Fruit fly (Drosophila melanogaster): ENCODE measurements around the gene CG33667.

The CG33667 gene

DNA sequence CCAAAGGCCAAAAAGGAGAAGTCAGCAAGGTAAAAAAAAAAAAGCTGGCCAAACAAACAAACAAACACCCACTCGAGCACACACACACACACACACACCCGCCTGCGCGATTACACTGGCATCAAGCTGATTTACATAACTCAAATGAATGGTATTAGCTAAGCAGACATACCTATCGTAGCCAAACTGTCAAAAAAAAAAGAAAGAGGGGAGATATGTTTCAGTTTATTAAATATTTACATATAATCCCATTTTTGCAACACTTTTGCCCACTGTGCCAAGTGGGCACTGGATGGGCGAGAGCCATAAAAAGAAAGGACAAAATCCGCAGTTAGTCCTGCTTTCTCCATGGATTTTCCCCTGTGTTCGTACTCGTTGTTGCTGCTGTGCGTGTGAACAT lies 32.7 kb downstream of the CG33667 start (continued):
- TF ChIP-seq ranshi (GFP tag; IDR thresholded peaks at IDR 0.05), result peak; percentile 68
- TF ChIP-seq Hr78 (GFP tag; optimal IDR thresholded peaks at IDR 0.05), result no peak
- TF ChIP-seq CG2875 (GFP tag; optimal IDR thresholded peaks at IDR 0.05), result no peak
- peak; percentile 48; the same call in 1 of the 3 replicates for TF ChIP-seq CG7357 (GFP tag; IDR thresholded peaks at IDR 0.05)
- TF ChIP-seq fd102C (GFP tag; optimal IDR thresholded peaks at IDR 0.05), result no peak
- TF ChIP-seq zf30C (GFP tag; optimal IDR thresholded peaks at IDR 0.05), result no peak
- no peak for TF ChIP-seq ftz-f1 (GFP tag; optimal IDR thresholded peaks at IDR 0.05)
- TF ChIP-seq Doc3 (GFP tag; IDR thresholded peaks at IDR 0.05; ENCODE audit: partially characterized antibody), result no peak
- TF ChIP-seq HmgD (GFP tag; optimal IDR thresholded peaks at IDR 0.05), result no peak
- TF ChIP-seq ken (GFP tag; IDR thresholded peaks at IDR 0.05), result no peak
- peak; percentile 40 for TF ChIP-seq BtbVII (GFP tag; optimal IDR thresholded peaks at IDR 0.05)
- no peak for TF ChIP-seq CG2199 (GFP tag; IDR thresholded peaks at IDR 0.05)
- TF ChIP-seq pum (GFP tag; optimal IDR thresholded peaks at IDR 0.05), result no peak
- peak; percentile 51; the same call in 1 of the 2 replicates for TF ChIP-seq dimm (GFP tag; IDR thresholded peaks at IDR 0.05)
- TF ChIP-seq disco-r (GFP tag; optimal IDR thresholded peaks at IDR 0.05), result no peak
- no peak for TF ChIP-seq insv (GFP tag; optimal IDR thresholded peaks at IDR 0.05)
- TF ChIP-seq CG32532 (GFP tag; IDR thresholded peaks at IDR 0.05), result peak; percentile 61
- no peak for TF ChIP-seq CG4282 (GFP tag; optimal IDR thresholded peaks at IDR 0.05)
- TF ChIP-seq bbx (GFP tag; IDR thresholded peaks at IDR 0.05; ENCODE audit: partially characterized antibody), result no peak
- no peak for TF ChIP-seq Opbp (GFP tag; IDR thresholded peaks at IDR 0.05; ENCODE audit: partially characterized antibody)
- 0 out of 2 replicates have a peak, but pooled peaks have one; percentile 41 for TF ChIP-seq CG11085 (GFP tag; IDR thresholded peaks at IDR 0.05)
- no peak for TF ChIP-seq btn (GFP tag; optimal IDR thresholded peaks at IDR 0.05)
- TF ChIP-seq ERR (GFP tag; optimal IDR thresholded peaks at IDR 0.05), result no peak
- TF ChIP-seq pzg (GFP tag; optimal IDR thresholded peaks at IDR 0.05), result no peak
- no peak for TF ChIP-seq sima (GFP tag; optimal IDR thresholded peaks at IDR 0.05)
- TF ChIP-seq Fer3 (tag; optimal IDR thresholded peaks at IDR 0.05), result peak; percentile 63
- TF ChIP-seq ap (GFP tag; IDR thresholded peaks at IDR 0.05), result no peak
- 0 out of 2 replicates have a peak, but pooled peaks have one; percentile 35 for TF ChIP-seq Xrp1 (GFP tag; IDR thresholded peaks at IDR 0.05)
- TF ChIP-seq CG7839 (tag; optimal IDR thresholded peaks at IDR 0.05), result peak; percentile 56
- peak; percentile 37; the same call in 1 of the 2 replicates for TF ChIP-seq lmd (GFP tag; IDR thresholded peaks at IDR 0.05)
- no peak for TF ChIP-seq Dp (GFP tag; optimal IDR thresholded peaks at IDR 0.05)
- TF ChIP-seq CG12744 (GFP tag; optimal IDR thresholded peaks at IDR 0.05), result no peak
- TF ChIP-seq Lpt (GFP tag; optimal IDR thresholded peaks at IDR 0.05), result no peak
- no peak for TF ChIP-seq CG10979 (tag; optimal IDR thresholded peaks at IDR 0.05)
- TF ChIP-seq CrebB (tag; optimal IDR thresholded peaks at IDR 0.05), result no peak
- no peak for TF ChIP-seq Hmx (GFP tag; optimal IDR thresholded peaks at IDR 0.05)
- TF ChIP-seq vvl (GFP tag; IDR thresholded peaks at IDR 0.05), result peak; percentile 76
- TF ChIP-seq Deaf1 (tag; optimal IDR thresholded peaks at IDR 0.05), result no peak
- peak; percentile 16; the same call in 1 of the 2 replicates for TF ChIP-seq CG10366 (GFP tag; IDR thresholded peaks at IDR 0.05)
- no peak for TF ChIP-seq sqz (GFP tag; optimal IDR thresholded peaks at IDR 0.05)
- no peak for TF ChIP-seq CG18476 (GFP tag; optimal IDR thresholded peaks at IDR 0.05)
- TF ChIP-seq ATbp (GFP tag; optimal IDR thresholded peaks at IDR 0.05), result peak; percentile 1
- TF ChIP-seq tna (GFP tag; IDR thresholded peaks at IDR 0.05; ENCODE audit: partially characterized antibody), result no peak
- no peak for TF ChIP-seq NC2α (GFP tag; optimal IDR thresholded peaks at IDR 0.05)
- TF ChIP-seq psq (GFP tag; optimal IDR thresholded peaks at IDR 0.05), result no peak
- peak; percentile 50; the same call in 1 of the 2 replicates for TF ChIP-seq slbo (GFP tag; IDR thresholded peaks at IDR 0.05)
- TF ChIP-seq CG4854 (GFP tag; optimal IDR thresholded peaks at IDR 0.05), result no peak
- no peak for TF ChIP-seq Lhr (GFP tag; optimal IDR thresholded peaks at IDR 0.05)
- no peak for TF ChIP-seq zen2 (GFP tag; IDR thresholded peaks at IDR 0.05; ENCODE audit: partially characterized antibody)
- TF ChIP-seq Meics (GFP tag; optimal IDR thresholded peaks at IDR 0.05), result peak; percentile 73
- no peak for TF ChIP-seq CG31388 (GFP tag; optimal IDR thresholded peaks at IDR 0.05)

Measured in whole organism, embryonic.